Worm (Caenorhabditis elegans): ENCODE measurements around the gene srz-23.

The srz-23 gene

DNA sequence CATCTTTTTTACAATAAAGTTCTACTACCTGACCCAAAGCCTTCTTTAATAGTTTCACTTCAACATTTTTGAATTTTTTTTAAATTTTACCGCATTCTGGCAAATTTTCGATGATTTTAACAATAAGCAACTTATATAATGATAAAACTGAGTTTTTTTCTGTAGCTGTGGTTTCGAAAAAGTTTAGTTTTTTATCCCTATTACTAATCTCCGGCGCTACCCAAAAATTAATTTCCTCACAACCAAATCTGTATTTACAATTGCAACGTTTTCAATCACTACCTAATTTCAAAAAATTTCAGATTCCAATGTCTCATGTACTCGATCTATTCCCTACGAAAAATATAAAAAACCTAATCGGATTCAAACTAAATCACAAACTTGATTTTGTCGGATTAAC is 13.7 kb downstream of the srz-23 start, which contains the start of gene F58E2.3:
Gene F58E2.3 (plus strand): TSS at position 301 of the 400 bp plus-strand sequence.
- TF ChIP-seq ama-1 (optimal IDR thresholded peaks at IDR 0.05), result no peak
- no peak for TF ChIP-seq ceh-36 (tag; optimal IDR thresholded peaks at IDR 0.05)
- TF ChIP-seq tbx-37 (GFP tag; conservative IDR thresholded peaks at IDR 0.05), result no peak
- TF ChIP-seq hnd-1 (tag; optimal IDR thresholded peaks at IDR 0.05), result no peak
- TF ChIP-seq hmbx-1 (tag; optimal IDR thresholded peaks at IDR 0.05), result no peak
- no peak for TF ChIP-seq flt-1 (GFP tag; IDR thresholded peaks at IDR 0.05)
- no peak for TF ChIP-seq scrt-1 (GFP tag; IDR thresholded peaks at IDR 0.05)
- TF ChIP-seq B0310.2 (tag; optimal IDR thresholded peaks at IDR 0.05), result no peak
- no peak for TF ChIP-seq pes-1 (GFP tag; IDR thresholded peaks at IDR 0.05)
- no peak for TF ChIP-seq sea-1 (GFP tag; conservative IDR thresholded peaks at IDR 0.05)
- no peak for TF ChIP-seq aly-1 (tag; optimal IDR thresholded peaks at IDR 0.05)

DNA sequence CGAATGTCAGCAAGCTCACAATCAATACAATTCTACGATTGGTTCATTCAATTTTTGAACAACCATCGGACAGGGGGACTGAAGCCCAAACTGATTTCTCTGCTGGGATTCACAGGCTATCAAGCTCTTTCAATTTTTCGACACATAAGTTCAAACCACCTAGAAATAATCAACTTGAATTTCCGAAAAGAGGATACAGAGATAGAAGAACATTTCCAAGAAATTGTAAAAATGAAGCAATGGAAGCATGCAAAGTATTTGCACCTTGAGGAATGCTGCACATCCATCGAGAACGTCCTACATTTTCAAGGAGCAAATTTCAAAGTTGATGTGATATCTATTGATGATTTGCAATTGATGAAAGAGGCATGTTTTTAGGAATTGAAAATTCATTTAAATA is 14.3 kb downstream of the srz-23 start:
- no peak for TF ChIP-seq hnd-1 (tag; optimal IDR thresholded peaks at IDR 0.05)
- TF ChIP-seq ceh-13 (GFP tag; optimal IDR thresholded peaks at IDR 0.05), result no peak

DNA sequence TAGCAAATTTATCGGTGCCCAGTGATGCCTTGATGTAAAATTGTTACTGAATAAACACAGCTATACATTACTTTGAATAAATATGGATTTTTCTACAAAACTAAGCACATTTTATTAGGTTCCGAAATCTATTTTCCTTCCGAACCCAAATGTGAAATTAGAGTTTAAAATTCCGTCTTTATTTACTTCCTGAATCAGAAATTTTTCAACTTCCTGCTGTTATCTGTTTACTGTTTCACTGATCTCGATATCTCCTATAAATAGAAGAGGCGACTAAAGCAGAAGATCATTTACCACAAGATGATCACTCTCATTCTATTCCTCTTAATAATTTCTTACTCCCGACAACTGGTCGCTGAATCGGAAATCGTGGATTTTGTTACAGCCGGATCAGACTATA is 16.3 kb downstream of the srz-23 start, which contains the start of gene F58E2.2:
Gene F58E2.2 (plus strand): TSS at position 301 of the 400 bp plus-strand sequence.
- TF ChIP-seq hmbx-1 (tag; optimal IDR thresholded peaks at IDR 0.05) (no peak), hnd-1 (tag; optimal IDR thresholded peaks at IDR 0.05) (no peak), tra-4 (tag; optimal IDR thresholded peaks at IDR 0.05) (no peak)

DNA sequence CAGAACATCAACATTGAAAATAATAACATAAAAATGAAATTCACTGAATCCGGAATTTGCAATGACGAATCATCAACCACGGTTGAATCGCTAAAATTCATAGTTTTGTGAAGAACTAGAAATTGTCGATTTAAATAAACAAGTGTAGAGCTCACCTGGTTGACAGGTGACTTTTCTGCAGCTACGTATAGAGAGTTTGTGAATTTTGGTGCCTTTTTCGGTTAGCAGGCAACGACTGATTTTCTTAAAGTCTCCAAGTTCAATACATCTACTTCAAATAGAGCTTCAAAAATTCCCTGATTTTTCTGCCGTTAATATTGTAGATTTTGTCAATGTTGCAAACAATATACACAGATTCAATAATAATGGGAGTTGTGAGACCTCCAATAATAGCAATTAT is 23.7 kb downstream of the srz-23 start, which contains the start of gene srz-69:
Gene srz-69 (minus strand): TSS at position 101 of the 400 bp plus-strand sequence.
- TF ChIP-seq hmg-4 (GFP tag; optimal IDR thresholded peaks at IDR 0.05) (no peak), aly-1 (tag; optimal IDR thresholded peaks at IDR 0.05) (no peak), ama-1 (optimal IDR thresholded peaks at IDR 0.05) (no peak), hnd-1 (tag; optimal IDR thresholded peaks at IDR 0.05) (no peak), pes-1 (GFP tag; IDR thresholded peaks at IDR 0.05) (no peak), ceh-13 (GFP tag; optimal IDR thresholded peaks at IDR 0.05) (no peak), B0310.2 (tag; optimal IDR thresholded peaks at IDR 0.05) (no peak), tbx-11 (GFP tag; IDR thresholded peaks at IDR 0.05) (no peak), ets-7 (tag; optimal IDR thresholded peaks at IDR 0.05) (no peak), sea-1 (GFP tag; conservative IDR thresholded peaks at IDR 0.05) (no peak), flt-1 (GFP tag; IDR thresholded peaks at IDR 0.05) (no peak), scrt-1 (GFP tag; IDR thresholded peaks at IDR 0.05) (no peak), tbx-37 (GFP tag; conservative IDR thresholded peaks at IDR 0.05) (no peak), ceh-36 (tag; optimal IDR thresholded peaks at IDR 0.05) (no peak), tra-4 (tag; optimal IDR thresholded peaks at IDR 0.05) (no peak), hmbx-1 (tag; optimal IDR thresholded peaks at IDR 0.05) (no peak)

DNA sequence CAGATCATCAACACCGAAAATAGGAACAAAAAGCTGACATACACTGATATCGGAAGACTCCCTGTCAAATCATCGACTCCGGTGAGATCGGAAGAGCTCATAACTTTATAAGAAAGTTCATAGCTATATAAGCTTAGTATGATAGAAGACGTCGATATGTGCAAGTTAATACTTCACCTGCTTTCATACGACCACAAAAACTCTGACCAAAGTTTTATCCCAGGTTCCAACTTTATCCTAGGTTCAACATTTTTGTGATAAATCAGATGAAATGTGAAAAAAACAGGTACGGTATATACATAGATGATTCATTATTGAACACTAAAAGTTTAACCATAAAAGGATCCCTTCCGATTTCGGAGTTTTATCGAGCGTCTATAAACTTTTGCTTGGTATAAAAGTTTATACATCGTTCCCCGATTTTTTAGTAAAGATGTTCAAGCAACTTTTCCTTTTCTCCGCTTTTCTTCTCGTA is 25.5 kb downstream of the srz-23 start, which contains the start of the genes srz-70 and C09G12.5:
Gene srz-70 (minus strand): TSS at position 101 of the 475 bp plus-strand sequence.
Gene C09G12.5 (plus strand): TSS at position 425 of the 475 bp plus-strand sequence.
- TF ChIP-seq sea-1 (GFP tag; conservative IDR thresholded peaks at IDR 0.05) (no peak), ets-7 (tag; optimal IDR thresholded peaks at IDR 0.05) (no peak), hnd-1 (tag; optimal IDR thresholded peaks at IDR 0.05) (no peak), ceh-13 (GFP tag; optimal IDR thresholded peaks at IDR 0.05) (no peak), ceh-36 (tag; optimal IDR thresholded peaks at IDR 0.05) (no peak), tbx-37 (GFP tag; conservative IDR thresholded peaks at IDR 0.05) (no peak), tra-4 (tag; optimal IDR thresholded peaks at IDR 0.05) (no peak), ama-1 (optimal IDR thresholded peaks at IDR 0.05) (no peak), tbx-11 (GFP tag; IDR thresholded peaks at IDR 0.05) (no peak), flt-1 (GFP tag; IDR thresholded peaks at IDR 0.05) (no peak), pes-1 (GFP tag; IDR thresholded peaks at IDR 0.05) (no peak), aly-1 (tag; optimal IDR thresholded peaks at IDR 0.05) (no peak), F13C5.2 (tag; optimal IDR thresholded peaks at IDR 0.05) (no peak)

DNA sequence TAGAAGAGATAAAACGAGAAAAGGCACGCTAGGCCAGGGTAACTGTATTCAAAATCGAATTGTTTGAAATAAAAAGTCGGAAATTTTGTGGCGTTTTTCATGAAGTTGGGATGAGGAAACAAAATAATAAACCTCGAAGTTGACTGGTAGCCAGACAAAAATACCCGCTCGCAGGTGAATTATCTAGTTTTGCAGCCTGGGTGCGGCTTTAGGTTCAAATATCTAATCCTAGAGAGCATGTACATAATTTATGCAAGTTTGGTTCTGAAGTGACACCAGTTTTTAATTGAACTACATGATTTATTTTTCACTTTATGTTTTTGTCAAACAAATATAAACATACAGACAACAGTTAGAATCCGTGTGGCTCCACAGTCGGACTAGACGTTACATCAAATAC is 28.4 kb downstream of the srz-23 start, which contains the start of gene srz-37:
Gene srz-37 (minus strand): TSS at position 101 of the 400 bp plus-strand sequence.
- no peak for TF ChIP-seq F13C5.2 (tag; optimal IDR thresholded peaks at IDR 0.05)
- TF ChIP-seq ceh-13 (GFP tag; optimal IDR thresholded peaks at IDR 0.05), result no peak
- no peak for TF ChIP-seq aly-1 (tag; optimal IDR thresholded peaks at IDR 0.05)
- no peak for TF ChIP-seq tbx-37 (GFP tag; conservative IDR thresholded peaks at IDR 0.05)
- no peak for TF ChIP-seq scrt-1 (GFP tag; IDR thresholded peaks at IDR 0.05)
- TF ChIP-seq hnd-1 (tag; optimal IDR thresholded peaks at IDR 0.05), result no peak
- no peak for TF ChIP-seq flt-1 (GFP tag; IDR thresholded peaks at IDR 0.05)
- TF ChIP-seq hmbx-1 (tag; optimal IDR thresholded peaks at IDR 0.05), result no peak
- TF ChIP-seq ceh-36 (tag; optimal IDR thresholded peaks at IDR 0.05), result no peak
- no peak for TF ChIP-seq hmg-4 (GFP tag; optimal IDR thresholded peaks at IDR 0.05)
- no peak for TF ChIP-seq ama-1 (optimal IDR thresholded peaks at IDR 0.05)
- no peak for TF ChIP-seq pes-1 (GFP tag; IDR thresholded peaks at IDR 0.05)
- TF ChIP-seq B0310.2 (tag; optimal IDR thresholded peaks at IDR 0.05), result no peak
- TF ChIP-seq sea-1 (GFP tag; conservative IDR thresholded peaks at IDR 0.05), result no peak
- TF ChIP-seq ets-7 (tag; optimal IDR thresholded peaks at IDR 0.05), result no peak
- no peak for TF ChIP-seq tra-4 (tag; optimal IDR thresholded peaks at IDR 0.05)
- no peak for TF ChIP-seq tbx-11 (GFP tag; IDR thresholded peaks at IDR 0.05)

DNA sequence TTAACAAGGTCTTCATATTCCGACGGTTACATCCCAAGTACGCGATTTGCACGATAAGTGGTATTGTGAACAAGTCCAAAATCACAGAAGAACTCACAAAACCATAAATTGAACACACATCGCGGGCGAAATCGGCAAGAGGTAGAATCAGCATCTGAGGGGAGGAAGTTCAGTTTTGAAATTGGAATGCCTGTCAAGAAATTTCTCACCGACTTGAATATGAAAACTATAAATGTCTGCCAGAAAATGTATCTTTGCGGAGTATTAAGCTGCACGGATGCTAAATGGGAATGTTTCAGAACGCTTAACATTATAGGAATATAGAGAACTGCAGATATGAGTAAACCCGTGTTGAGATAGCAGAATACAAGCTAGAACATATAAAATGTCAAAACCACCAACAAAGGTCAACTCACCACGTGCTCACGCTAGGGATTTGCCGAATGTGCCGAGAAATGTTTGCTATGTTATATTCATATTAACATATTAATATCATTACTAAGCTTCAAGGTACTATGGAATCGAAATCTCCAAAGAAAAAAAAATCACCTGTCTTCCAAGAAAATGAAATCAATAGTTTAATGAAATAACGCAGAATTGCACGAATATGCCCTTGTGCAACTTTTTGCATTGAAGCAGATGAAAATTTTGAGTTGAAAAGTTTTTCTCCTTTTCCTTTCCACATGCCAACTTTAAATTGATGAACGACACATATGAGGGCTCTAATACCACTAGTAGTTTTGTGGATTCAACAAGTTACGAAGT is 29.0 kb downstream of the srz-23 start, which contains the start of gene srz-82:
Gene srz-82 (plus strand): TSS at position 701 of the 765 bp plus-strand sequence.
- no peak for TF ChIP-seq tbx-37 (GFP tag; conservative IDR thresholded peaks at IDR 0.05)
- TF ChIP-seq aly-1 (tag; optimal IDR thresholded peaks at IDR 0.05), result no peak
- TF ChIP-seq flt-1 (GFP tag; IDR thresholded peaks at IDR 0.05), result no peak
- no peak for TF ChIP-seq B0310.2 (tag; optimal IDR thresholded peaks at IDR 0.05)
- no peak for TF ChIP-seq tbx-11 (GFP tag; IDR thresholded peaks at IDR 0.05)
- TF ChIP-seq ceh-36 (tag; optimal IDR thresholded peaks at IDR 0.05), result no peak
- TF ChIP-seq tra-4 (tag; optimal IDR thresholded peaks at IDR 0.05), result no peak
- TF ChIP-seq ama-1 (optimal IDR thresholded peaks at IDR 0.05), result no peak
- TF ChIP-seq pes-1 (GFP tag; IDR thresholded peaks at IDR 0.05), result no peak
- TF ChIP-seq hmg-4 (GFP tag; optimal IDR thresholded peaks at IDR 0.05), result no peak
- TF ChIP-seq ceh-13 (GFP tag; optimal IDR thresholded peaks at IDR 0.05), result no peak

Measured in whole organism, early embryonic.